Worm (Caenorhabditis elegans): ENCODE data around the gene oig-1.

DNA sequence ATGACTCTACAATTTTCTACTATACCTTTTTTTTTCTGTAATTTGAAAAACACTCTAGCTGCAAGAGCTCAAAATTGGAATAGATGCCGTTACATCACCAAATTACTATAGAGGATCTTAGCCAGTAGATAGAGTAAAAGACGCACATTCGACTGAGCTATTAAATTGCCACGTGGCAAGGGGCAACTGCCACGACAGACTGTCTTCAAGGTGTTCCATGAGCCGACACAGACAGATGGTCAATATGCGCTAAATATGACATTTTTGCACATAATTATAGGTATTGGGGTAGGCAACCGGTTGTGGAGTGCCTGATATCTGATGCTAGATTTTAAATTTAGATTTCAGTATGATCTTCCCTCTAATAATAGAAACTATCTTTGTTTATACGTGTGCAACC, 46.0 kb downstream of the oig-1 start:
- no peak for TF ChIP-seq pha-4 (tag; optimal IDR thresholded peaks at IDR 0.05)
- TF ChIP-seq cebp-2 (GFP tag; IDR thresholded peaks at IDR 0.05), result no peak
- TF ChIP-seq sptf-2 (GFP tag; optimal IDR thresholded peaks at IDR 0.05), result no peak
- no peak for TF ChIP-seq nfya-2 (GFP tag; IDR thresholded peaks at IDR 0.05)
- no peak for TF ChIP-seq F57C9.4 (tag; optimal IDR thresholded peaks at IDR 0.05)
- TF ChIP-seq dox-1 (GFP tag; IDR thresholded peaks at IDR 0.05), result no peak
- no peak for TF ChIP-seq snpc-1.1 (tag; optimal IDR thresholded peaks at IDR 0.05; ENCODE audit: insufficient read depth)
- TF ChIP-seq F55B11.4 (tag; optimal IDR thresholded peaks at IDR 0.05; ENCODE audit: borderline replicate concordance, insufficient read depth), result no peak
